Worm (Caenorhabditis elegans) whole organism, late embryonic: ENCODE measurements around the gene ZK1240.2.

Experiments
- C38D4.7 ChIP-seq: fragments of 200-800 bp; sonication (Bioruptor generic); optimal IDR thresholded peaks from 2 replicates; lab custom pipeline; 2018; ENCODE audit warnings: mild to moderate bottlenecking, missing genetic modification characterization, moderate library complexity, missing compliant biosample characterization
- K09A11.1 ChIP-seq: sonication (generic microtip); optimal IDR thresholded peaks from 2 replicates; lab custom pipeline; 2017; ENCODE audit warnings: antibody characterized with exemption, mild to moderate bottlenecking, missing genetic modification characterization, missing compliant biosample characterization; ENCODE audit not compliant: insufficient read depth
- Y22D7AL.16 ChIP-seq: sonication (generic microtip); optimal IDR thresholded peaks from 2 replicates; lab custom pipeline; 2016; ENCODE audit warnings: missing genetic modification characterization, missing compliant biosample characterization
- ahr-1 ChIP-seq: sonication (generic microtip); optimal IDR thresholded peaks from 2 replicates; lab custom pipeline; 2016; ENCODE audit warnings: missing genetic modification characterization, missing compliant biosample characterization
- ceh-14 ChIP-seq: sonication (generic microtip); optimal IDR thresholded peaks from 2 replicates; lab custom pipeline; 2016; ENCODE audit warnings: missing genotype, missing genetic modification characterization, missing compliant biosample characterization
- ceh-19 ChIP-seq: fragments of 200-800 bp; sonication (Bioruptor generic); optimal IDR thresholded peaks from 2 replicates; lab custom pipeline; 2018; ENCODE audit warnings: mild to moderate bottlenecking, missing genetic modification characterization, missing compliant biosample characterization
- ceh-22 ChIP-seq: sonication (generic microtip); optimal IDR thresholded peaks from 2 replicates; lab custom pipeline; 2017; ENCODE audit warnings: missing biosample characterization, missing genetic modification characterization
- ceh-24 ChIP-seq: sonication (generic microtip); optimal IDR thresholded peaks from 2 replicates; lab custom pipeline; 2016; ENCODE audit warnings: mild to moderate bottlenecking, missing genetic modification characterization, missing compliant biosample characterization
- ceh-30 ChIP-seq: fragments of 150-350 bp; optimal IDR thresholded peaks from 2 replicates; lab custom pipeline; 2014; ENCODE audit warnings: missing biosample characterization, missing genetic modification characterization
- ceh-31 ChIP-seq: sonication (generic microtip); optimal IDR thresholded peaks from 2 replicates; lab custom pipeline; 2016; ENCODE audit warnings: missing genetic modification characterization, missing compliant biosample characterization
- ceh-34 ChIP-seq: sonication (generic microtip); optimal IDR thresholded peaks from 2 replicates; lab custom pipeline; 2016; ENCODE audit warnings: mild to moderate bottlenecking, missing genetic modification characterization, missing compliant biosample characterization
- ceh-45 ChIP-seq: fragments of 200-800 bp; sonication (Bioruptor generic); IDR thresholded peaks from 2 replicates; pipeline ENCODE4 v1.3.6; 2022; ENCODE audit warnings: missing genetic modification reagents, missing genetic modification characterization, missing compliant biosample characterization
- ceh-9 ChIP-seq: sonication (generic microtip); optimal IDR thresholded peaks from 2 replicates; lab custom pipeline; 2016; ENCODE audit warnings: mild to moderate bottlenecking, missing genetic modification characterization, inconsistent platforms, missing compliant biosample characterization
- elt-4 ChIP-seq: sonication (generic microtip); optimal IDR thresholded peaks from 2 replicates; lab custom pipeline; 2016; ENCODE audit warnings: missing genetic modification characterization, missing compliant biosample characterization
- ets-4 ChIP-seq: sonication (generic microtip); optimal IDR thresholded peaks from 2 replicates; lab custom pipeline; 2016; ENCODE audit warnings: missing genetic modification characterization, missing compliant biosample characterization
- fkh-10 ChIP-seq: fragments of 150-350 bp; optimal IDR thresholded peaks from 2 replicates; lab custom pipeline; 2014; ENCODE audit warnings: missing biosample characterization, missing genetic modification reagents, missing genetic modification characterization
- fkh-6 ChIP-seq: sonication (generic microtip); optimal IDR thresholded peaks from 2 replicates; lab custom pipeline; 2016; ENCODE audit warnings: missing genetic modification characterization, missing compliant biosample characterization
- hlh-30 ChIP-seq: sonication (generic microtip); optimal IDR thresholded peaks from 2 replicates; lab custom pipeline; 2017; ENCODE audit warnings: antibody characterized with exemption, missing genetic modification characterization, missing compliant biosample characterization; ENCODE audit not compliant: insufficient read depth
- hlh-8 ChIP-seq: sonication (generic microtip); optimal IDR thresholded peaks from 2 replicates; lab custom pipeline; 2016; ENCODE audit warnings: missing genotype, missing genetic modification characterization, missing compliant biosample characterization
- lim-6 ChIP-seq: sonication (generic microtip); optimal IDR thresholded peaks from 2 replicates; lab custom pipeline; 2016; ENCODE audit warnings: missing genetic modification characterization, missing compliant biosample characterization
- nfya-1 ChIP-seq: sonication (generic microtip); optimal IDR thresholded peaks from 2 replicates; lab custom pipeline; 2017; ENCODE audit warnings: missing genetic modification characterization, mild to moderate bottlenecking, missing compliant biosample characterization, antibody characterized with exemption, moderate library complexity
- nhr-11 ChIP-seq: fragments of 150-350 bp; optimal IDR thresholded peaks from 2 replicates; lab custom pipeline; 2014; ENCODE audit warnings: missing biosample characterization, missing genetic modification characterization
- nhr-232 ChIP-seq: sonication (generic microtip); optimal IDR thresholded peaks from 2 replicates; lab custom pipeline; 2016; ENCODE audit warnings: missing genetic modification characterization, missing compliant biosample characterization
- npax-4 ChIP-seq: sonication (generic microtip); optimal IDR thresholded peaks from 2 replicates; lab custom pipeline; 2016; ENCODE audit warnings: missing genetic modification characterization, missing compliant biosample characterization
- pat-9 ChIP-seq: fragments of 200-800 bp; sonication (Bioruptor generic); optimal IDR thresholded peaks from 2 replicates; lab custom pipeline; 2018; ENCODE audit warnings: mild to moderate bottlenecking, missing genetic modification characterization, moderate library complexity, missing compliant biosample characterization
- pqm-1 ChIP-seq: sonication (generic microtip); optimal IDR thresholded peaks from 2 replicates; lab custom pipeline; 2016; ENCODE audit warnings: missing genetic modification characterization, missing compliant biosample characterization
- ref-2 ChIP-seq: sonication (generic microtip); optimal IDR thresholded peaks from 2 replicates; lab custom pipeline; 2016; ENCODE audit warnings: missing genetic modification characterization, missing compliant biosample characterization
- rnt-1 ChIP-seq: sonication (generic microtip); optimal IDR thresholded peaks from 2 replicates; lab custom pipeline; 2016; ENCODE audit warnings: missing genetic modification characterization, missing compliant biosample characterization
- sdc-2 ChIP-seq: sonication (generic microtip); optimal IDR thresholded peaks from 2 replicates; lab custom pipeline; 2016; ENCODE audit warnings: missing genotype, missing genetic modification characterization, missing compliant biosample characterization
- sox-2 ChIP-seq: fragments of 200-800 bp; sonication (Bioruptor generic); IDR thresholded peaks from 2 replicates; pipeline ENCODE4 v1.3.6; 2022; ENCODE audit warnings: missing genetic modification reagents, missing genetic modification characterization, missing compliant biosample characterization
- syd-9 ChIP-seq: sonication (generic microtip); optimal IDR thresholded peaks from 2 replicates; lab custom pipeline; 2016; ENCODE audit warnings: mild to moderate bottlenecking, missing genetic modification characterization, moderate library complexity, missing compliant biosample characterization
- tbx-2 ChIP-seq: sonication (generic microtip); optimal IDR thresholded peaks from 2 replicates; lab custom pipeline; 2016; ENCODE audit warnings: missing genetic modification characterization, missing compliant biosample characterization
- unc-3 ChIP-seq, 2 experiments: fragments of 200-800 bp in 1 of 2; sonication (Bioruptor generic) in 1 of 2; sonication (generic microtip) in 1 of 2; conservative IDR thresholded peaks in 1 of 2; optimal IDR thresholded peaks in 1 of 2; 2 replicates each; pipeline versions ENCODE4 v1.3.6 to Lab custom; 2016 to 2022; ENCODE audit warnings: missing compliant biosample characterization in 2 of 2, missing genetic modification characterization in 2 of 2, missing genetic modification reagents in 1 of 2
- unc-55 ChIP-seq: sonication (generic microtip); optimal IDR thresholded peaks from 2 replicates; lab custom pipeline; 2017; ENCODE audit warnings: missing biosample characterization, missing genetic modification reagents, missing genetic modification characterization

ZK1240.2 gene

ce11 chrII:2304575-2304974, 18.6 kb upstream of the ZK1240.2 start:
- TF ChIP-seq tbx-2 (tag; lab: Kevin White, UChicago) (no peak), fkh-6 (tag; lab: Kevin White, UChicago) (no peak), unc-55 (no peak), ceh-14 (no peak), syd-9 (no peak), npax-4 (tag; lab: Kevin White, UChicago) (no peak), ceh-9 (tag; lab: Kevin White, UChicago) (no peak), ets-4 (tag; lab: Kevin White, UChicago) (no peak), lim-6 (tag; lab: Kevin White, UChicago) (no peak), pqm-1 (tag; lab: Kevin White, UChicago) (no peak), sdc-2 (tag; lab: Kevin White, UChicago) (no peak), ceh-34 (no peak), sox-2 (GFP tag; lab: Robert Waterston, UW) (no peak), ahr-1 (tag; lab: Kevin White, UChicago) (no peak), nhr-232 (no peak), fkh-10 (GFP tag; lab: Kevin White, UChicago) (no peak), ceh-22 (no peak), ceh-30 (tag; lab: Kevin White, UChicago) (no peak)

- TF ChIP-seq nhr-232, result no peak
- TF ChIP-seq nhr-11 (tag; lab: Kevin White, UChicago), result no peak
- TF ChIP-seq ceh-34, result no peak
- no peak for TF ChIP-seq ceh-24 (tag; lab: Kevin White, UChicago)
- TF ChIP-seq rnt-1 (tag; lab: Kevin White, UChicago), result no peak
- TF ChIP-seq ceh-30 (tag; lab: Kevin White, UChicago), result no peak
- TF ChIP-seq ceh-22, result no peak
- no peak for TF ChIP-seq C38D4.7 (GFP tag; lab: Kevin White, UChicago)
Observed at ce11 chrII:2305507-2305906, 17.7 kb upstream of the ZK1240.2 start.

ce11 chrII:2306741-2307140, 16.4 kb upstream of the ZK1240.2 start, which contains the start of gene B0281.3:
B0281.3 (plus strand) TSS chrII:2307041.
- no peak for TF ChIP-seq hlh-30
- no peak for TF ChIP-seq ceh-31
- TF ChIP-seq fkh-10 (GFP tag; lab: Kevin White, UChicago), result no peak
- no peak for TF ChIP-seq ets-4 (tag; lab: Kevin White, UChicago)
- no peak for TF ChIP-seq K09A11.1 (tag; lab: Kevin White, UChicago)
- no peak for TF ChIP-seq nfya-1 (tag; lab: Kevin White, UChicago)
- no peak for TF ChIP-seq ceh-45 (GFP tag; lab: Robert Waterston, UW)
- no peak for TF ChIP-seq ref-2
- TF ChIP-seq unc-3 (GFP tag; conservative IDR thresholded peaks at IDR 0.05; lab: Robert Waterston, UW), result no peak
- no peak for TF ChIP-seq unc-3 (tag; optimal IDR thresholded peaks at IDR 0.05; lab: Kevin White, UChicago)
- no peak for TF ChIP-seq Y22D7AL.16
- TF ChIP-seq ahr-1 (tag; lab: Kevin White, UChicago), result no peak

ce11 chrII:2312747-2313146, 10.4 kb upstream of the ZK1240.2 start, which contains the start of the genes trim-21 and B0281.1:
trim-21 (minus strand) TSS chrII:2312847.
B0281.1 (plus strand) TSS chrII:2313067.
- TF ChIP-seq elt-4 (tag; lab: Kevin White, UChicago), result no peak
- no peak for TF ChIP-seq npax-4 (tag; lab: Kevin White, UChicago)
- TF ChIP-seq ets-4 (tag; lab: Kevin White, UChicago), result no peak
- no peak for TF ChIP-seq ceh-9 (tag; lab: Kevin White, UChicago)
- TF ChIP-seq ceh-19 (GFP tag; lab: Kevin White, UChicago), result no peak
- TF ChIP-seq nfya-1 (tag; lab: Kevin White, UChicago), result no peak
- no peak for TF ChIP-seq pat-9

- TF ChIP-seq hlh-8 (tag; lab: Kevin White, UChicago) (no peak), lim-6 (tag; lab: Kevin White, UChicago) (no peak)
Observed at ce11 chrII:2317883-2318357, 5.3 kb upstream of the ZK1240.2 start, which contains the start of the genes ZK1240.5 and ZK1240.9. ZK1240.5 (minus strand) TSS chrII:2317933. ZK1240.9 (plus strand) TSS chrII:2318189.
